Worm (Caenorhabditis elegans): Measurements from ENCODE around the gene T16G12.6.

DNA sequence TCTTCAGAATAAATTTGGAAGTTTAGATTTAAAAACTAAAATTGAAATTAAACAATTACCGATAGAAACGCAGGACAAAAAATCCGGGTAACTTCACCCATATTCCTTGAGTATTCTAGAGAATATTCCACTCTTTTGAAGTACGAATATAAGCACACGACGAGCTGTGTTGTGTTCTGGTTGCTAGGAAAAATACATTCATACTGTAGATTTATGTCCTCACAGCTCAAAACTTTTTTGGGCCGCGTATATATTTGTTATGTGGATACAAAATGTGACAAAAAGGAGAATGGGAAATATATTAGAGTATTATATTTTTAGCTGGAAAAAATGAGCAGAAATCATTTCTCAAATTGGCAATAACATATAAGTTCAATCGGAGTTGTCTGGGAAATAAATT, 36.2 kb upstream of the T16G12.6 start, which contains the start of gene M04D8.5:
- TF ChIP-seq ama-1 (optimal IDR thresholded peaks at IDR 0.05) (no peak), tra-4 (tag; optimal IDR thresholded peaks at IDR 0.05) (no peak)
